Fruit fly (Drosophila melanogaster): ENCODE results near the gene Arglu1.

DNA sequence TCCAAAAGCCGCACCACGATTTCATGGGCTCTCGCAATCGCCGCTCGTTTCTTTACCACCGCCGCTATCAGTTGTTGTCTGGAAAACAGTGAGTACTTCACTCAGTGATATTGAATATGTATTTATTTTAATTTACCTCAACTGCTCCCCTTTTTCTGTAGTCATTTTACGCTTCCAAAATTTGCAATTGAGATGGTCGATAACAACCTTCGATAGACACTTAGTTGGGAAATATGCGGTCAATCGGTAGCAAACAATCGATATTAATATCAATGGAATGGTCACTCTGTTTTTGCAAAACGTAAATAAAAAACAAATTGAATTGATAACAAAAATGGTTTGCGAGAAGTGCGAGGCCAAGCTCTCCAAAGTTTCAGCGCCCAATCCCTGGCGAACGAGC, 47.4 kb downstream of the Arglu1 start, which contains the start of the genes CG34183 and CG4537:
- TF ChIP-seq Aef1 (GFP tag; IDR thresholded peaks at IDR 0.05) (no peak), dati (GFP tag; IDR thresholded peaks at IDR 0.05) (no peak), insv (GFP tag; optimal IDR thresholded peaks at IDR 0.05) (no peak), E2f1 (GFP tag; IDR thresholded peaks at IDR 0.05) (no peak), H2.0 (GFP tag; IDR thresholded peaks at IDR 0.05) (no peak), CG2129 (GFP tag; IDR thresholded peaks at IDR 0.05; ENCODE audit: partially characterized antibody) (peak; percentile 62), Ada2b (GFP tag; IDR thresholded peaks at IDR 0.05) (no peak), CG11093 (GFP tag; IDR thresholded peaks at IDR 0.05) (no peak), pan (optimal IDR thresholded peaks at IDR 0.05) (no peak), pan (GFP tag; optimal IDR thresholded peaks at IDR 0.05 in 1 of 2, IDR thresholded peaks at IDR 0.05 in 1 of 2) (no peak), Ets65A (GFP tag) (no peak), h (optimal IDR thresholded peaks at IDR 0.05) (no peak)
